Worm (Caenorhabditis elegans): Measurements from ENCODE around the gene rab-3.

The rab-3 gene

DNA sequence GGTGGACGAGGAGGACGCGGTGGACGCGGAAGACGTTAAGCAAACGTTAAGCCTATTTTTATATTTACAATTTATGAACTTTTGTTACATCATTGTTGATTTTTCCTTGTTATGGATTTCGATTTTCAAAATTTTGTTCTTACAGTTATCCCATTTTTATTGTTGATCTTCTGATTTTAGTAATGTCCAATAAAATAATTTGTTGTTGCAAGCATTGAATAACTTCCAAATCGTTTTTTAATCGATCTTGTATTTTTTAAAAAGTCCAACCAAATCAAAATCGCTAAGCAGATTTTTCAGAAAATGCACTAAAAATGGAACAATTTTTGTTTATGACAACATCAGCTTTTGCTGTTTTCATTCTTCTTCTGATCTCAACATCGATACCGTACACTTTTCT lies 9.8 kb downstream of the rab-3 start, which contains the start of gene zipt-3:
Gene zipt-3 (plus strand): TSS at position 301 of the 400 bp plus-strand sequence.
- no peak for TF ChIP-seq lin-39 (tag; optimal IDR thresholded peaks at IDR 0.05)

DNA sequence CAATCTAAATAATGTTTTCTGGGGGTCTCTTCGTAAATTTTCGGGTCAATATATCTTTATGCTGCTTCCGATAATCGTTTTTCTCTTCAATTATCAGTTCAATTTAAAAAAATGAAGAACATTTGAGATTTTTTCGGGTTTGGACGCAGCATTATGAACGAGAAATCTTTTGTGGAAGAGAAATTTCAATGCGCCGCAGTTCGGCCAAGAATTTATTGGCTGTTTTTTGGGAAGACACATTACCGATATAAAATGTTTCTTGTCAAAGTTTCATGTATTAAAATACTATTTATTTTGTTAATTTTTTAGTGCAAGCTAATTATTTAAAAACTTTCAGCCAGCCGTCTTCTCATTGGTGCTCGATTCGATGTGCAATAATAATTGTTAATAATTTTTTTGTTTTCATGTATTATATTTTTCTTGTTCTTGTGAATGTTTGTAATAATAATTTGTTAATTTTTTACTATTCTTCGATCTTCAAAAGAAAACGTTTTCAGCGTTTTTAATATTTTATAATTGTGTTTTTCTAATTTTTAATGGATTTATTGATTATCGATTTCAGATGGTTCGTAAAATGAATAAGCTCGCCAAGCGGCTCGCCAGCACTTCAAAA lies 11.8 kb downstream of the rab-3 start, which contains the start of the genes C18A3.10 and C18A3.3:
Gene C18A3.10 (minus strand): TSS at position 101 of the 613 bp plus-strand sequence.
Gene C18A3.3 (plus strand): TSS at position 563 of the 613 bp plus-strand sequence.
- TF ChIP-seq hlh-11 (tag; optimal IDR thresholded peaks at IDR 0.05): no peak
- TF ChIP-seq mes-2 (tag; optimal IDR thresholded peaks at IDR 0.05; ENCODE audit: poor library complexity, severe bottlenecking): peak; percentile 59
- no peak for TF ChIP-seq arid-1 (GFP tag; conservative IDR thresholded peaks at IDR 0.05)
- no peak for TF ChIP-seq lir-3 (tag; optimal IDR thresholded peaks at IDR 0.05)

DNA sequence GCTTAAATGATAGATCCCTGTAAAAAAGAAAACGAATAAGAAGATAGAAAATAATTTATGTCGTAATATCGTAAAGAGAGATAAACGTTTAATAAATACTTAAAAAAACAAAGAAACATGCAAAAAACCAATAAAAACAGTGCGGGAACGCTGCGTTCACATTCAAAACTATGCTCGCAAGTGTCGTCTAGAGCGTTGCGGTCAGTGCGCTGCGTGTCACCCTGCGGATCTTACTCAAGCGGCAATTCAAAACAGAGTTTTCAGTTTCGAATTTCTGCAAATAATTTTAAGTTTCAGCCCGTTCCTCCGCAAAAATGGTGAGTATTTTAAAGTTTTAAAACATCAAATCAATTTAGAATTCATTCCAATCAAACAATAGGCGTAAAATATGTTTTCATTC lies 12.8 kb downstream of the rab-3 start, which contains the start of the genes tiar-1 and lelo-4:
Gene tiar-1 (minus strand): TSS at position 17 of the 400 bp plus-strand sequence.
Gene lelo-4 (plus strand): TSS at position 118 of the 400 bp plus-strand sequence.
- TF ChIP-seq hlh-11 (tag; optimal IDR thresholded peaks at IDR 0.05) (peak; percentile 44), zag-1 (tag; optimal IDR thresholded peaks at IDR 0.05) (no peak), hmg-1.1 (GFP tag; IDR thresholded peaks at IDR 0.05) (peak; percentile 44; the same call in 1 of the 2 replicates), fos-1 (tag; optimal IDR thresholded peaks at IDR 0.05) (no peak), nhr-76 (tag; optimal IDR thresholded peaks at IDR 0.05) (no peak), Y48G9A.11 (GFP tag; IDR thresholded peaks at IDR 0.05) (no peak), mep-1 (tag; optimal IDR thresholded peaks at IDR 0.05) (peak; percentile 55), lir-3 (tag; optimal IDR thresholded peaks at IDR 0.05) (no peak), arid-1 (GFP tag; conservative IDR thresholded peaks at IDR 0.05) (0 out of 2 replicates have a peak, but pooled peaks have one; percentile 27), nhr-111 (GFP tag; optimal IDR thresholded peaks at IDR 0.05) (no peak), mdl-1 (tag; optimal IDR thresholded peaks at IDR 0.05) (no peak), dmd-6 (GFP tag; IDR thresholded peaks at IDR 0.05) (no peak), dmd-9 (GFP tag; IDR thresholded peaks at IDR 0.05) (no peak), ceh-62 (tag; optimal IDR thresholded peaks at IDR 0.05) (no peak), unc-62 (GFP tag; optimal IDR thresholded peaks at IDR 0.05 in 1 of 2) (peak in 1 of 2 experiments; percentile 87), unc-62 (tag; optimal IDR thresholded peaks at IDR 0.05) (no peak), nhr-25 (tag; optimal IDR thresholded peaks at IDR 0.05; ENCODE audit: borderline replicate concordance, insufficient read depth) (no peak), F26F4.8 (GFP tag; conservative IDR thresholded peaks at IDR 0.05) (no peak), lin-13 (GFP tag; optimal IDR thresholded peaks at IDR 0.05) (peak; percentile 64), hif-1 (tag; optimal IDR thresholded peaks at IDR 0.05) (peak in 1 of 2 experiments; percentile 45), fkh-10 (GFP tag; optimal IDR thresholded peaks at IDR 0.05) (no peak), daf-16 (GFP tag; optimal IDR thresholded peaks at IDR 0.05) (no peak), daf-16 (tag; optimal IDR thresholded peaks at IDR 0.05) (peak; percentile 48), jun-1 (tag; optimal IDR thresholded peaks at IDR 0.05) (no peak), set-16 (GFP tag; IDR thresholded peaks at IDR 0.05) (no peak), unc-130 (GFP tag; optimal IDR thresholded peaks at IDR 0.05) (peak; percentile 9), gei-8 (GFP tag; optimal IDR thresholded peaks at IDR 0.05) (no peak), ama-1 (optimal IDR thresholded peaks at IDR 0.05) (peak; percentile 47), zip-11 (GFP tag; IDR thresholded peaks at IDR 0.05) (no peak), hlh-30 (tag; optimal IDR thresholded peaks at IDR 0.05; ENCODE audit: insufficient read depth) (peak; percentile 51), lsy-2 (tag; optimal IDR thresholded peaks at IDR 0.05) (peak in 1 of 2 experiments; percentile 83), nhr-28 (tag; optimal IDR thresholded peaks at IDR 0.05) (peak; percentile 34), ceh-20 (GFP tag; IDR thresholded peaks at IDR 0.05) (no peak), daf-19 (GFP tag; conservative IDR thresholded peaks at IDR 0.05) (no peak), tra-1 (GFP tag; IDR thresholded peaks at IDR 0.05) (no peak), mes-2 (tag; optimal IDR thresholded peaks at IDR 0.05; ENCODE audit: poor library complexity, severe bottlenecking) (peak; percentile 84), ceh-82 (tag; optimal IDR thresholded peaks at IDR 0.05) (no peak), R02D3.7 (tag; optimal IDR thresholded peaks at IDR 0.05) (no peak), php-3 (GFP tag; IDR thresholded peaks at IDR 0.05) (0 out of 2 replicates have a peak, but pooled peaks have one; percentile 14), ces-1 (GFP tag; optimal IDR thresholded peaks at IDR 0.05) (no peak), egl-27 (tag; optimal IDR thresholded peaks at IDR 0.05) (no peak), nhr-6 (tag; optimal IDR thresholded peaks at IDR 0.05) (peak; percentile 38), mxl-3 (GFP tag; optimal IDR thresholded peaks at IDR 0.05) (no peak), ZK546.5 (tag; optimal IDR thresholded peaks at IDR 0.05) (peak in 1 of 2 experiments; percentile 84)
